Comparison of ENCODE assay signal across 2 worm cellular contexts in genomic region chrII:2450990-2451389, ce11.
TF ChIP-seq lines count a peak whose summit lies in the region.

No protein-coding gene starts in this region.

TF ChIP-seq in whole organism, L4 larva, 104 proteins besides CTCF, POLR2A, EP300 and RAD21 (continued from another document):
- TF ChIP-seq D1046.2 (GFP tag; IDR thresholded peaks at IDR 0.05; lab: Robert Waterston, UW) (peak; percentile 54; the same call in 1 of the 2 replicates), dpl-1 (GFP tag; optimal IDR thresholded peaks at IDR 0.05; lab: Kevin White, UChicago) (peak; percentile 88), dmd-6 (GFP tag; IDR thresholded peaks at IDR 0.05; lab: Robert Waterston, UW) (peak; percentile 47), F44E2.7 (GFP tag; IDR thresholded peaks at IDR 0.05; lab: Robert Waterston, UW) (no peak), pha-4 (GFP tag; IDR thresholded peaks at IDR 0.05; lab: Robert Waterston, UW) (peak; percentile 51; the same call in 1 of the 2 replicates), pha-4 (tag; optimal IDR thresholded peaks at IDR 0.05; lab: Kevin White, UChicago) (no peak), spr-3 (GFP tag; optimal IDR thresholded peaks at IDR 0.05; lab: Kevin White, UChicago) (no peak)

TF ChIP-seq in whole organism, late embryonic, 69 proteins besides CTCF, POLR2A, EP300 and RAD21 (continued from another document):
- TF ChIP-seq ceh-48 (tag; optimal IDR thresholded peaks at IDR 0.05; lab: Kevin White, UChicago) (peak; percentile 38), gmeb-2 (tag; optimal IDR thresholded peaks at IDR 0.05; lab: Kevin White, UChicago) (no peak), C08G9.2 (tag; optimal IDR thresholded peaks at IDR 0.05; lab: Kevin White, UChicago) (peak; percentile 79), C38D4.7 (GFP tag; optimal IDR thresholded peaks at IDR 0.05; lab: Kevin White, UChicago) (no peak), pha-4 (tag; optimal IDR thresholded peaks at IDR 0.05; lab: Kevin White, UChicago) (no peak), hlh-13 (GFP tag; optimal IDR thresholded peaks at IDR 0.05; lab: Kevin White, UChicago) (no peak), madf-2 (tag; optimal IDR thresholded peaks at IDR 0.05; lab: Kevin White, UChicago) (no peak), dve-1 (tag; optimal IDR thresholded peaks at IDR 0.05; lab: Kevin White, UChicago) (no peak), ceh-2 (tag; optimal IDR thresholded peaks at IDR 0.05; lab: Kevin White, UChicago) (peak; percentile 10), rnt-1 (tag; optimal IDR thresholded peaks at IDR 0.05; lab: Kevin White, UChicago) (peak; percentile 9), pha-2 (tag; optimal IDR thresholded peaks at IDR 0.05; lab: Kevin White, UChicago) (no peak), ahr-1 (tag; optimal IDR thresholded peaks at IDR 0.05; lab: Kevin White, UChicago) (no peak), hlh-6 (tag; optimal IDR thresholded peaks at IDR 0.05; lab: Kevin White, UChicago) (no peak), tbx-2 (tag; optimal IDR thresholded peaks at IDR 0.05; lab: Kevin White, UChicago) (peak; percentile 67), pat-9 (tag; optimal IDR thresholded peaks at IDR 0.05; lab: Kevin White, UChicago) (no peak), ref-2 (tag; optimal IDR thresholded peaks at IDR 0.05; lab: Kevin White, UChicago) (peak; percentile 40), unc-3 (GFP tag; conservative IDR thresholded peaks at IDR 0.05; lab: Robert Waterston, UW) (no peak), unc-3 (tag; optimal IDR thresholded peaks at IDR 0.05; lab: Kevin White, UChicago) (no peak), ceh-31 (tag; optimal IDR thresholded peaks at IDR 0.05; lab: Kevin White, UChicago) (peak; percentile 76), Y22D7AL.16 (tag; optimal IDR thresholded peaks at IDR 0.05; lab: Kevin White, UChicago) (no peak), nhr-11 (tag; optimal IDR thresholded peaks at IDR 0.05; lab: Kevin White, UChicago) (no peak), ceh-18 (tag; optimal IDR thresholded peaks at IDR 0.05; lab: Kevin White, UChicago) (no peak), syd-9 (tag; optimal IDR thresholded peaks at IDR 0.05; lab: Kevin White, UChicago) (no peak), ets-4 (tag; optimal IDR thresholded peaks at IDR 0.05; lab: Kevin White, UChicago) (peak; percentile 57), npax-4 (tag; optimal IDR thresholded peaks at IDR 0.05; lab: Kevin White, UChicago) (no peak), pqm-1 (tag; optimal IDR thresholded peaks at IDR 0.05; lab: Kevin White, UChicago) (no peak), lin-11 (tag; optimal IDR thresholded peaks at IDR 0.05; lab: Kevin White, UChicago) (no peak), ceh-19 (GFP tag; optimal IDR thresholded peaks at IDR 0.05; lab: Kevin White, UChicago) (no peak), sdc-2 (tag; optimal IDR thresholded peaks at IDR 0.05; lab: Kevin White, UChicago) (no peak), nfya-1 (tag; optimal IDR thresholded peaks at IDR 0.05; lab: Kevin White, UChicago) (no peak), ceh-6 (GFP tag; optimal IDR thresholded peaks at IDR 0.05; lab: Kevin White, UChicago) (no peak), nhr-232 (tag; optimal IDR thresholded peaks at IDR 0.05; lab: Kevin White, UChicago) (no peak), ceh-14 (tag; optimal IDR thresholded peaks at IDR 0.05; lab: Kevin White, UChicago) (no peak), ceh-22 (tag; optimal IDR thresholded peaks at IDR 0.05; lab: Kevin White, UChicago) (no peak), ceh-30 (tag; optimal IDR thresholded peaks at IDR 0.05; lab: Kevin White, UChicago) (no peak), unc-55 (GFP tag; optimal IDR thresholded peaks at IDR 0.05; lab: Kevin White, UChicago) (no peak), ama-1 (optimal IDR thresholded peaks at IDR 0.05; lab: Kevin White, UChicago) (no peak), ceh-24 (tag; optimal IDR thresholded peaks at IDR 0.05; lab: Kevin White, UChicago) (no peak), che-1 (tag; optimal IDR thresholded peaks at IDR 0.05; lab: Kevin White, UChicago) (peak; percentile 16), mec-3 (tag; optimal IDR thresholded peaks at IDR 0.05; lab: Kevin White, UChicago; ENCODE audit: borderline replicate concordance) (peak; percentile 59)
TF ChIP-seq in whole organism, late embryonic: peak in this region for 15.
